Fruit fly (Drosophila melanogaster): ENCODE results near the gene Polr3C.
A peak's percentile ranks its signal among the peaks of the same experiment; 100 is the strongest.

The Polr3C gene

DNA sequence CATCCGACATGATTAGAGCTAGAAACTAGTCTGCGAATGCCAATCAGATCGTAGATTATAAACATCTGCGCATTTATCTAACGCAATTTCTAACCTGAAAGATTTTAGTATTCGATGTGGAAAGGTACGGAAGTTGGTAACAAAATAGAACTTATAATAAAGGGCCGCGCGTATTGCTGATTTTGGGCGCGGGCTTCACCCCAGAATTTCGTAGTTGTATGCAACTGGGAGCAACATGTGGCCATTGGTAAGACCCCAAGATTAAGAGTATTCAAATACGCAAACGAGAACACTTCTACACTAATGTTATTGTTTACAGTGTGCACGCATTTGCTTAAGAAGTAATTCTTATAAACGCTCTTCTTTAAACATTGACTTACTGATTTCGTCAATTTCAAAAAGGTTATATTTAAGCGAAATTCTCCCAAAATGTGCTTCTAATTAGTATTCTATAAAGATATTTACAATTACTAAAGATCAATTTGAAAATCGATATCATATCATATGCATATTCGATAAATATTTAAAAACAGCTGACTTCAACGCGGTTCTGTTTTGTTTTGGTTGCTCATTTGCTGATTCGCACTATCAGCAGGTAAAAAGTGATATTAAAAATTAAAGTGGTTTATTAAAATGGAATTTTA, at the start of gene Polr3C, which contains the start of gene CG5961:
Gene Polr3C (plus strand): TSS at position 536 of the 644 bp plus-strand sequence.
Gene CG5961 (minus strand): TSS at position 416 of the 644 bp plus-strand sequence.
- peak; percentile 69 for TF ChIP-seq psq (optimal IDR thresholded peaks at IDR 0.05)
- TF ChIP-seq h (optimal IDR thresholded peaks at IDR 0.05), result no peak

DNA sequence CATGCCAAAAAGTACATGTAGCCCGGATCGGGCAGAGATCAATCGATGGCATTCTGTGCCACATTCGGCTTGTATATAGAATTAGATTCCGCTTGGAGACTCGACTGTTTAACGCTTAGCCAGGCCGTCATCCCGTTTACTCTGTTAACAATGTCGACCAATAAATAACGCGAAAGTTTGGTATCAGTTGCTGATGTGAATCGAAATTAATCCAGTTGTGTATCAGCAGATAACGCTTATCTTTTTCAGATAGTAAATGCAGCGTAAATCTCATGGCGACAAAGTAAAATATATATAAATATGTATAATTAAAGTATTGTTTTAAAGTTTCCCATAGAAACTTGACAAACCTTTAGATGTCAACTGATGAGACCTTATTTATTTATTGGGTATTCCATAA, 48.8 kb upstream of the Polr3C start:
- TF ChIP-seq Sin3A (optimal IDR thresholded peaks at IDR 0.05), result no peak
- TF ChIP-seq h (optimal IDR thresholded peaks at IDR 0.05), result no peak
- TF ChIP-seq insv (optimal IDR thresholded peaks at IDR 0.05), result no peak
- no peak for TF ChIP-seq ttk (optimal IDR thresholded peaks at IDR 0.05)
- no peak for TF ChIP-seq psq (optimal IDR thresholded peaks at IDR 0.05)

DNA sequence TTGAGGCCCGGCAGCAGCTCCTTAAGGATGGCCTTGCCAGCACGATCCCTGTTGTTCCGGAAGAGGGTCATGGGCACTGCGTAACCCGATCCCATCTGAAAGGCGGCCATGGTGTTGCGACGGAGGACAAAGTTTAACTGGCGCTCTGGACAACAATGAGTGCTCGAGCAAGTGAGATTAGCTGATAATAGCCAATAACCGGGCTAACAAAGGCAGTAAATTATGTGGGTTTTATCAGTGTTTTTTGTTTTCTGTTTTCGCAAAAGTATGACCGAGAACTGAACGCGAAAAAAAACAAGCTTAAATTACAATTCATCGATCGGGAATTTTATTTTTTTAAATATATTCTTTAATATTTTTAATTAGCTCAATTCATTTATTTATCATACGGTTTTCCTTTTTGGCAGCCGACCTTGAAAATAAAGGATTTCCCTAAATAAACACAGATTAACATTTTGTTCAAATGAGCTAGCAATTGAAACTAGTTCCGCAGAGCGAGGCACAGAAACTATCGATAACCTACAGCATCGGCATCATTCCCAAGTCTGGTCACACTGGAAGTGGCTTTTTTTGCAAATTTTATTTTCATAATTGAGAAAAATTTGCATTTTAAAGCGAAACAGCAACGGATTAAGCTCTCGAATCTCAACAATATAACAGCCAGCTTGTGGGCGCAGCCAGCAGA, 46.8 kb upstream of the Polr3C start, which contains the start of the genes Dip-C and pps:
Gene Dip-C (minus strand): TSS at position 486 of the 685 bp plus-strand sequence.
Gene pps (plus strand): TSS at position 555 of the 685 bp plus-strand sequence.
- TF ChIP-seq insv (optimal IDR thresholded peaks at IDR 0.05) (no peak), Myc (optimal IDR thresholded peaks at IDR 0.05) (no peak), ttk (optimal IDR thresholded peaks at IDR 0.05) (no peak), psq (optimal IDR thresholded peaks at IDR 0.05) (no peak), h (optimal IDR thresholded peaks at IDR 0.05) (no peak), Sin3A (optimal IDR thresholded peaks at IDR 0.05) (no peak)

DNA sequence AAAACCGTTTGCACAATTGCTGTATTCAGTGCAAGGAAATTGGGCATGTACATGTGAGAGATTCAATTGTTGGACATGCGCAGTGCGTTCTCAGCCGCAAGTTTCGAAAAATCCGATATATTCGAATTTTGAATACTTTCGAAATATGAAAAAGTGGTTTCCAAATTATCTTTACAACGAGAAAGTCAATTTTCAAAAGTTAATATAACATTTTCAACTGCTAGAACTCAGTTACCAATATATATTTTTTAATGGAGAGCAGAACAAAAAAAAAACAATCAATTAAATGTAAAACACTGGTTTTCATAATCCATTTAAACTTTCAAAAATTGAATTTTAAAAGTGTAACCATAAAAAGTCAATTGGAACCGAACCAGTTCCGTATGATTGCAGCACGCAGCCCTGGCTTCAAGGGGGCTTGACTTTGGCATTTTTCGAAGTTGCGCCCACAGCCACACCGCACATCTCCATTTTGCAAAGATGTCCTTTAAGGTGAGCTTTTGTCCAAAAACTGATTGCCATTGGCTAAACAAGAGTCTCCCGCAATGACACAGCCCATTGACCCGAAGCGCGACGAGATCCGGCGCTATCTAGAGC, 37.7 kb upstream of the Polr3C start, which contains the start of the genes Scgbeta and CG17202:
Gene Scgbeta (minus strand): TSS at position 51 of the 597 bp plus-strand sequence.
Gene CG17202 (plus strand): TSS at position 390 of the 597 bp plus-strand sequence.
- TF ChIP-seq Myc (optimal IDR thresholded peaks at IDR 0.05) (no peak), Sin3A (optimal IDR thresholded peaks at IDR 0.05) (no peak), h (optimal IDR thresholded peaks at IDR 0.05) (no peak), ttk (optimal IDR thresholded peaks at IDR 0.05) (no peak), insv (optimal IDR thresholded peaks at IDR 0.05) (no peak), psq (optimal IDR thresholded peaks at IDR 0.05) (no peak)

DNA sequence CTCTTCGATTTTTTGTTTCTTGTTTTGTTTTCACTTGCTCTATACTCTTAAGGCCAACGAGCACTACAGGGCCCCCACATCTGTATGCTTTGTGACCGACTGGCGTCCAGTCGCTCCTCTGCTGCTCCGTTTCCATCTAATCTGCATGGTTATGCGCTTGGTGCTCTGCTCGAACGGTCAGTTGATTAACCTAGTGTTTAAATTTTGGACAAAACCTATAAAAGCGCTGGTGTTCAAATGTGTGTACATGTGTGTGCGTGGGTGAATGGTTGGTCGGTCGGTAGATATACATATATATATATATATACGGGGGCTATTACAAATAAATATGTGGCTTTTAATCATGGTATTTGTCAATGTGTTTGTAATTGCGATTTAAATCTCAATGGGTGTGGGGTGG, 36.2 kb upstream of the Polr3C start:
- TF ChIP-seq psq (optimal IDR thresholded peaks at IDR 0.05), result no peak
- no peak for TF ChIP-seq h (optimal IDR thresholded peaks at IDR 0.05)
- no peak for TF ChIP-seq ttk (optimal IDR thresholded peaks at IDR 0.05)
- no peak for TF ChIP-seq insv (optimal IDR thresholded peaks at IDR 0.05)
- no peak for TF ChIP-seq Sin3A (optimal IDR thresholded peaks at IDR 0.05)
- TF ChIP-seq Myc (optimal IDR thresholded peaks at IDR 0.05), result no peak

DNA sequence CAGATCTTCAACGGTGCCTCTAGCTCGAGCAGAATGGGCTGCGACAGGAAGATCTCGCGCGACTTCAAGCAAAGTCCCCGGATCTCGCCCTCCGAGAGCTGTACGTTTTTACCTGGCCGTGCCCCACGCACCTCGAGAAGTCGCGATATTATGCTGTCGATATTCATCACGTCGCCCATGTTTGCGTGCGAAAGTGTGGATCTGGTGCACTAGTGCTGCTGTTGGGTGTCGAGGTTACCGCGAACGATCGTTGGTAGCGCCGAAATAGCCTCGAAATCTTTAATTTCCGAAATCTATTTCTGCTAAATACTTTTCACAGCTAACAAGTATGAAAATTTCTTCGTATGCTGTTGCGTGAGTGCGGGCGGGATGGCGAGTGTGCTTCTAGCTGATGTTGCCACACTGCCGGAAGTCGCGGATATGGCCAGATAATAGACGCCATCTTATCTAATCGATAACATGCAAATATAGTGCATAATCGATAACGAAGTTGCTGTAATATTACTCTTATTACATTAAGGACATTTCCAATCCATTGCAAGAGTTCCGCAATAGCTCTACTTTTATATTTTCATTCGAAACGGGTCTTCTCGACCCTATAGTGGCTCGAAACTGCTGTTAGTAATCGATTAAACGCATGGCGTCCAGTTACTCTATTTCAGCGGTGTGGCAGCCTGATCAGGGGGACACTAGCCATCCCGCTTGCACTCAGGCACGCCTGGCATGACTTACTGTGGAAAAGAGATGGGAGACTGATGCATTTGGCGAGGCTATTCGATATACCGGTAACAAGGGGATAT, 34.5 kb upstream of the Polr3C start, which contains the start of gene Pp1-87B:
Gene Pp1-87B (minus strand): TSS at position 408 of the 800 bp plus-strand sequence.
- TF ChIP-seq Myc (optimal IDR thresholded peaks at IDR 0.05) (no peak), insv (optimal IDR thresholded peaks at IDR 0.05) (no peak), ttk (optimal IDR thresholded peaks at IDR 0.05) (no peak), psq (optimal IDR thresholded peaks at IDR 0.05) (peak; percentile 100), Sin3A (optimal IDR thresholded peaks at IDR 0.05) (peak; percentile 32)

DNA sequence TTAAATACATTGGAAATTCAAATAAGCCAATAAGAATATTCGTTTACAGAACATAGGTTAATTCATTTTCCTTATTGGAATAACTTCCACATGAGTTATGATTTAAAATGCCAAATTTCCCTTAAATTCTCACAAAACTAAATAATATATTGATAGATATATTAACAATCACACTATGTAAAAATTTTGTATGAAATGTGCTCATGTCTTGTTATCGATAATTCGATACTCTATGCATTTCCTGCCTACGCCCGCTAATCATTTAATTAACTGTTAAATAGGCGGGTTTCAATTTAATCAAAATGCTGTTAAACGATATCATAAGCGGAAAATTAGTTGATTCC, 33.9 kb upstream of the Polr3C start, which contains the start of gene NANS:
Gene NANS (plus strand): TSS at position 269 of the 344 bp plus-strand sequence.
- TF ChIP-seq ttk (optimal IDR thresholded peaks at IDR 0.05) (no peak), Sin3A (optimal IDR thresholded peaks at IDR 0.05) (no peak), psq (optimal IDR thresholded peaks at IDR 0.05) (no peak), h (optimal IDR thresholded peaks at IDR 0.05) (no peak), insv (optimal IDR thresholded peaks at IDR 0.05) (no peak), Myc (optimal IDR thresholded peaks at IDR 0.05) (no peak)

DNA sequence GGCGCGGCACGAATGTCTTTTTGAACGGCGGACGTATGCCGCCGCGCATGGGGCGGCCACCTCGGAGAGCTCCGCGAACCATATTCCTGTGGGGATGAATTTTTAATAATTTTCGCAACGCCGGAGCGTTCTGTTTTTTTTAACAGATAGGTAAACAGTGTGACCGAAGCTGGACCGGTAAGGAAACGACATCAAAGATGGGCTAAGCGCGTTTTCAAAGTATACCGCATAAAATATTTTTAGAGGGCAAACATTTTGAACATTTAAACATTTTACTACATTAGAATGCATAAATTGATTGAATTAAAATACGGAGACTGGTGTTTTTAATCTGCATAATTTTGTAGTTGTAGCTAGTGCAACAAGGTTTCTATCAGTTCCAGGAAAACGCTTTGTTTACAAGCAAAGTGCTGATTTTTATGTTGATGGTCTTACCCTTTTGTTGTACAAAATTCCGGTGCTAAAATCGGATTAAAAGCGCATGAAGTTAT, 31.0 kb upstream of the Polr3C start, which contains the start of the genes CG5641 and CG5245:
Gene CG5641 (minus strand): TSS at position 163 of the 491 bp plus-strand sequence.
Gene CG5245 (plus strand): TSS at position 441 of the 491 bp plus-strand sequence.
- TF ChIP-seq insv (optimal IDR thresholded peaks at IDR 0.05) (no peak), h (optimal IDR thresholded peaks at IDR 0.05) (no peak), psq (optimal IDR thresholded peaks at IDR 0.05) (no peak), Myc (optimal IDR thresholded peaks at IDR 0.05) (no peak), ttk (optimal IDR thresholded peaks at IDR 0.05) (no peak), Sin3A (optimal IDR thresholded peaks at IDR 0.05) (no peak)

DNA sequence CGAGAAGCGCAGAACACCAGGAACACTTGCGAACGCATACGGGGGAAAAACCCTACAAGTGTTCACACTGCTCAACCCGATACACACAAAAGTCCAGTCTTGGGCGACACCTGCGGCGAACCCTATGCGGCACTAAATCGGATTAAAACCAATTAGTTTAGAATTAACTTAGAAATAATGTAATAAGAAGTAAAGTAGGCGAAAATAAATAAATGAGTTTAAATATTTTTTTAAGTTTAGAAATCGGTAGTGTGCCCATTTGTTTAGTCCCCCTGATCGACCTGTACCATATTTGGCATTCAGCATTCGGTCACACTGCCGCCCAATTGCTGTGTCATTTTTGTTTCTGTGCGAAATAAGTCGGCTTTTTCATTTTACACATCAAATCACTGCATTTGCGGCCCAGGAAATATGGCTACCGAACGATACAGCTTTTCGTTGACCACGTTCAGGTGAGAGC, 29.2 kb upstream of the Polr3C start, which contains the start of gene Prosalpha2:
Gene Prosalpha2 (plus strand): TSS at position 292 of the 460 bp plus-strand sequence.
- no peak for TF ChIP-seq h (optimal IDR thresholded peaks at IDR 0.05)
- no peak for TF ChIP-seq ttk (optimal IDR thresholded peaks at IDR 0.05)
- TF ChIP-seq insv (optimal IDR thresholded peaks at IDR 0.05), result no peak
- TF ChIP-seq psq (optimal IDR thresholded peaks at IDR 0.05), result no peak
- no peak for TF ChIP-seq Myc (optimal IDR thresholded peaks at IDR 0.05)
- TF ChIP-seq Sin3A (optimal IDR thresholded peaks at IDR 0.05), result no peak

DNA sequence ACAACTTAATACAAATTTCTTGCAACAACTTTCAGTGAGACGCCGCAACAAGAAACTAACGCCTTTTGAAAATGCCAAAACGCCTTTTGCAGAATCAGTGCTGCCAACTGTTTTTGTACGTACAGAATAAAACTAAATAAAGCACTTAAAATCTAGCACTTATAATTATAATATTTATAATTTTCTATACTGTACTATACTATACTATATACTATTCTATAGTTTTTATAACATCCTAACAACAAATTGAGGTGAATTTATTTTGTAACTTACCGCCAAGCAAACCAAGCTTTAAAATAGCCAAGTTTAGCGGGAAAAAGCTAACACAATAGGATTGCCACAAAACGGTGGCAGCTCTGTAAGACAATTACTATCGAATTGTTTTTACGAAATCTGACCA, 26.4 kb upstream of the Polr3C start, which contains the start of the genes Aos1 and Srlp:
Gene Aos1 (minus strand): TSS at position 59 of the 400 bp plus-strand sequence.
Gene Srlp (plus strand): TSS at position 335 of the 400 bp plus-strand sequence.
- TF ChIP-seq psq (optimal IDR thresholded peaks at IDR 0.05) (no peak), Sin3A (optimal IDR thresholded peaks at IDR 0.05) (no peak), h (optimal IDR thresholded peaks at IDR 0.05) (no peak), insv (optimal IDR thresholded peaks at IDR 0.05) (no peak), Myc (optimal IDR thresholded peaks at IDR 0.05) (no peak), ttk (optimal IDR thresholded peaks at IDR 0.05) (no peak)

DNA sequence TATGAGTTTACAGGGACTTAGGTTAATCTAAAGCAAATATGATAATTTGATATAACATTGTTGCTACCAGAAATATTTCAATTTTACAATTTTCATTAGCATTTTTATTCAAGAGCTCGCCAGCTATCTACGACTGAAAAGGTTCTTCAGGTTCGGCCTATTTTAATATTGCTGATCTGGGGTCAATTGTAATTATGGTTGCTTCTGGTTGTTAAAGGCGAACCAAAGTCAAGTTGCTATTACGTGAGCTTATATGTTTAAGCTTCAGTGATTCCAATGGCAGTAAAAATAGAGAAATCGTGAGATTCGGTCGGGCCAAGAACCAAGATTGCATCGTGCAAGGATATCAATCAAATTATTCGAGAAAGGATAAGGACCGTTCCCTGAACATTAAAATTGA, 24.3 kb upstream of the Polr3C start, which contains the start of gene Desat2:
Gene Desat2 (plus strand): TSS at position 301 of the 400 bp plus-strand sequence.
- no peak for TF ChIP-seq h (optimal IDR thresholded peaks at IDR 0.05)
- TF ChIP-seq insv (optimal IDR thresholded peaks at IDR 0.05), result no peak
- TF ChIP-seq Myc (optimal IDR thresholded peaks at IDR 0.05), result no peak
- TF ChIP-seq psq (optimal IDR thresholded peaks at IDR 0.05), result no peak
- TF ChIP-seq Sin3A (optimal IDR thresholded peaks at IDR 0.05), result no peak
- no peak for TF ChIP-seq ttk (optimal IDR thresholded peaks at IDR 0.05)

Data from Kc167 (cell line).